Worm (Caenorhabditis elegans) whole organism, L4/young adult: Measurements from ENCODE around the gene fbxa-215.

Source experiments
- W03F9.2 ChIP-seq: fragments of 150-350 bp; optimal IDR thresholded peaks from 2 replicates; lab custom pipeline; 2014; ENCODE audit warnings: missing biosample characterization, missing genetic modification characterization
- dao-5 ChIP-seq: sonication (generic microtip); optimal IDR thresholded peaks from 2 replicates; lab custom pipeline; 2016; ENCODE audit warnings: missing genotype, missing genetic modification characterization, moderate library complexity, missing compliant biosample characterization
- him-1 ChIP-seq: sonication (generic microtip); optimal IDR thresholded peaks from 2 replicates; lab custom pipeline; 2016; ENCODE audit warnings: missing genotype, missing genetic modification reagents, missing genetic modification characterization, missing compliant biosample characterization

ce11 chrIV:13707894-13708293, 41.2 kb upstream of the fbxa-215 start:
- TF ChIP-seq dao-5 (tag; lab: Kevin White, UChicago) (no peak), him-1 (tag; lab: Kevin White, UChicago) (no peak), W03F9.2 (tag; lab: Kevin White, UChicago) (no peak)
